Fruit fly (Drosophila melanogaster) whole organism, pupa: Measurements from ENCODE around the gene Rh4.

ENCODE experiments used
- CG13204 ChIP-seq: fragments of 200-800 bp; sonication (Bioruptor generic); optimal IDR thresholded peaks from 2 replicates; lab custom pipeline; 2018; ENCODE audit warnings: missing biosample characterization, mild to moderate bottlenecking, missing genetic modification characterization, moderate library complexity
- CG32121 ChIP-seq: fragments of 200-800 bp; sonication (Bioruptor generic); IDR thresholded peaks from 2 replicates; pipeline ENCODE4 v1.3.6; 2022; ENCODE audit warnings: missing biosample characterization, missing genetic modification characterization
- CG34367 ChIP-seq: fragments of 200-800 bp; sonication (Bioruptor generic); optimal IDR thresholded peaks from 2 replicates; lab custom pipeline; 2018; ENCODE audit warnings: missing biosample characterization, mild to moderate bottlenecking, missing genetic modification characterization
- CG4496 ChIP-seq: fragments of 200-800 bp; sonication (Bioruptor generic); IDR thresholded peaks from 3 replicates; pipeline ENCODE4 v1.3.6; 2022; ENCODE audit warnings: missing biosample characterization, missing genetic modification characterization
- EcR ChIP-seq: fragments of 200-800 bp; sonication (Bioruptor generic); optimal IDR thresholded peaks from 3 replicates; lab custom pipeline; 2019; ENCODE audit warnings: missing biosample characterization, missing genetic modification characterization, mild to moderate bottlenecking, moderate library complexity, missing genetic modification reagents
- Ets98B ChIP-seq: fragments of 200-800 bp; sonication (Bioruptor generic); IDR thresholded peaks from 2 replicates; pipeline ENCODE4 v1.3.6; 2022; ENCODE audit warnings: missing biosample characterization, missing genetic modification characterization
- Pif1B ChIP-seq: fragments of 200-800 bp; sonication (Bioruptor generic); optimal IDR thresholded peaks from 3 replicates; lab custom pipeline; 2016; ENCODE audit warnings: missing biosample characterization, missing genetic modification characterization
- Snoo ChIP-seq: fragments of 200-800 bp; sonication (Bioruptor generic); optimal IDR thresholded peaks from 3 replicates; lab custom pipeline; 2017; ENCODE audit warnings: missing biosample characterization, mild to moderate bottlenecking, missing genetic modification characterization, inconsistent platforms
- fd96Ca ChIP-seq: fragments of 200-800 bp; sonication (Bioruptor generic); IDR thresholded peaks from 3 replicates; pipeline ENCODE4 v1.3.6; 2022; ENCODE audit warnings: missing biosample characterization, missing genetic modification characterization
- gl ChIP-seq: fragments of 200-800 bp; sonication (Bioruptor generic); optimal IDR thresholded peaks from 2 replicates; lab custom pipeline; 2018; ENCODE audit warnings: missing biosample characterization, mild to moderate bottlenecking, missing genetic modification characterization

dm6 chr3L:16853533-16854386 lies 8.6 kb downstream of the Rh4 start, which contains the start of gene sina:
- no peak for TF ChIP-seq Ets98B (GFP tag; lab: Robert Waterston, UW)
- no peak for TF ChIP-seq gl
- TF ChIP-seq EcR (GFP tag; lab: Kevin White, UChicago), result no peak
- no peak for TF ChIP-seq CG13204 (GFP tag; lab: Kevin White, UChicago)
- TF ChIP-seq Snoo (tag; lab: Kevin White, UChicago), result no peak
- no peak for TF ChIP-seq CG34367
- TF ChIP-seq CG4496 (GFP tag; lab: Robert Waterston, UW), result peak; percentile 28; the same call in 1 of the 3 replicates
- TF ChIP-seq CG32121 (GFP tag; lab: Robert Waterston, UW), result 0 out of 2 replicates have a peak, but pooled peaks have one; percentile 8
- TF ChIP-seq Pif1B (GFP tag; lab: Kevin White, UChicago), result no peak
- TF ChIP-seq fd96Ca (GFP tag; lab: Robert Waterston, UW), result peak; percentile 31; the same call in 1 of the 3 replicates
